Fruit fly (Drosophila melanogaster) whole organism, embryonic: ENCODE measurements around the gene gro.
A peak's percentile ranks its signal among the peaks of the same experiment; 100 is the strongest.

Source experiments
- Aef1 ChIP-seq: fragments of 200-800 bp; sonication (Bioruptor generic); IDR thresholded peaks from 3 replicates; pipeline ENCODE4 v1.3.6; 2022; ENCODE audit warnings: missing biosample characterization, missing genetic modification characterization
- Atf6 ChIP-seq: fragments of 200-800 bp; sonication (Bioruptor generic); IDR thresholded peaks from 2 replicates; pipeline ENCODE4 v1.3.6; 2022; ENCODE audit warnings: missing biosample characterization, missing genetic modification characterization
- CG10274 ChIP-seq: fragments of 200-800 bp; sonication (Bioruptor generic); optimal IDR thresholded peaks from 3 replicates; lab custom pipeline; 2017; ENCODE audit warnings: missing biosample characterization, mild to moderate bottlenecking, missing genetic modification characterization
- CG10565 ChIP-seq: fragments of 200-800 bp; sonication (Bioruptor generic); optimal IDR thresholded peaks from 3 replicates; lab custom pipeline; 2016; ENCODE audit warnings: missing biosample characterization, mild to moderate bottlenecking, missing genetic modification characterization
- CG11723 ChIP-seq: fragments of 200-800 bp; sonication (Bioruptor generic); optimal IDR thresholded peaks from 2 replicates; lab custom pipeline; 2017; ENCODE audit warnings: missing biosample characterization, mild to moderate bottlenecking, missing genetic modification characterization
- CG12071 ChIP-seq: fragments of 200-800 bp; sonication (Bioruptor generic); optimal IDR thresholded peaks from 3 replicates; lab custom pipeline; 2018; ENCODE audit warnings: missing biosample characterization, mild to moderate bottlenecking, missing genetic modification characterization
- CG1603 ChIP-seq: fragments of 200-800 bp; sonication (Bioruptor generic); optimal IDR thresholded peaks from 2 replicates; lab custom pipeline; 2019; ENCODE audit warnings: missing biosample characterization, mild to moderate bottlenecking, missing genetic modification characterization, moderate library complexity
- CG16863 ChIP-seq: fragments of 200-800 bp; sonication (Bioruptor generic); optimal IDR thresholded peaks from 3 replicates; lab custom pipeline; 2016; ENCODE audit warnings: missing biosample characterization, missing genetic modification characterization
- CG2116 ChIP-seq: fragments of 200-800 bp; sonication (Bioruptor generic); optimal IDR thresholded peaks from 3 replicates; lab custom pipeline; 2018; ENCODE audit warnings: missing biosample characterization, mild to moderate bottlenecking, missing genetic modification characterization
- CG3838 ChIP-seq: fragments of 200-800 bp; sonication (Bioruptor generic); optimal IDR thresholded peaks from 3 replicates; lab custom pipeline; 2016; ENCODE audit warnings: missing biosample characterization, missing genetic modification characterization
- CG4282 ChIP-seq: fragments of 200-800 bp; sonication (Bioruptor generic); optimal IDR thresholded peaks from 2 replicates; lab custom pipeline; 2016; ENCODE audit warnings: missing biosample characterization, missing genetic modification characterization
- CG4360 ChIP-seq: fragments of 200-800 bp; sonication (Bioruptor generic); IDR thresholded peaks from 2 replicates; pipeline ENCODE4 v1.3.6; 2022; ENCODE audit warnings: missing biosample characterization, missing genetic modification characterization
- CG7271 ChIP-seq: fragments of 200-800 bp; sonication (Bioruptor generic); optimal IDR thresholded peaks from 2 replicates; lab custom pipeline; 2018; ENCODE audit warnings: missing biosample characterization, mild to moderate bottlenecking, missing genetic modification characterization, moderate library complexity
- CG7745 ChIP-seq: fragments of 200-800 bp; sonication (Bioruptor generic); optimal IDR thresholded peaks from 2 replicates; lab custom pipeline; 2018; ENCODE audit warnings: missing biosample characterization, mild to moderate bottlenecking, missing genetic modification characterization, moderate library complexity
- CG8359 ChIP-seq: fragments of 200-800 bp; sonication (Bioruptor generic); optimal IDR thresholded peaks from 2 replicates; lab custom pipeline; 2017; ENCODE audit warnings: missing biosample characterization, mild to moderate bottlenecking, missing genetic modification characterization, borderline replicate concordance
- CHES-1-like ChIP-seq: fragments of 200-800 bp; sonication (Bioruptor generic); optimal IDR thresholded peaks from 2 replicates; lab custom pipeline; 2016; ENCODE audit warnings: missing biosample characterization, missing genetic modification characterization
- D ChIP-seq, 2 experiments: fragments of 200-800 bp in 1 of 2; fragments of >200 bp in 1 of 2; sonication (Bioruptor generic) in 1 of 2; optimal IDR thresholded peaks; 2 replicates in 1 of 2; 3 replicates in 1 of 2; lab custom pipeline; 2017; ENCODE audit warnings: mild to moderate bottlenecking in 1 of 2, missing biosample characterization in 1 of 2, missing genetic modification characterization in 1 of 2, missing genetic modification reagents in 1 of 2
- Dref ChIP-seq: fragments of 200-800 bp; sonication (Bioruptor generic); IDR thresholded peaks from 2 replicates; pipeline ENCODE4 v1.3.6; 2022; ENCODE audit warnings: missing biosample characterization, missing genetic modification characterization
- HmgD ChIP-seq: fragments of 200-800 bp; sonication (Bioruptor generic); optimal IDR thresholded peaks from 3 replicates; lab custom pipeline; 2016; ENCODE audit warnings: missing biosample characterization, missing genetic modification characterization
- Hsf ChIP-seq: fragments of 200-800 bp; sonication (Bioruptor generic); optimal IDR thresholded peaks from 3 replicates; lab custom pipeline; 2016; ENCODE audit warnings: missing biosample characterization, missing genetic modification characterization
- Jarid2 ChIP-seq: fragments of 200-800 bp; sonication (Bioruptor generic); optimal IDR thresholded peaks from 3 replicates; lab custom pipeline; 2017; ENCODE audit warnings: mild to moderate bottlenecking, missing biosample characterization, missing genetic modification reagents, missing genetic modification characterization
- Lpt ChIP-seq: fragments of >200 bp; optimal IDR thresholded peaks from 2 replicates; lab custom pipeline; 2018; ENCODE audit warnings: missing biosample characterization, missing genetic modification characterization
- Myb ChIP-seq: fragments of 200-800 bp; sonication (Bioruptor generic); optimal IDR thresholded peaks from 2 replicates; lab custom pipeline; 2016; ENCODE audit warnings: missing biosample characterization, missing genetic modification characterization
- Nf-YC ChIP-seq: fragments of 200-800 bp; optimal IDR thresholded peaks from 3 replicates; lab custom pipeline; 2019; ENCODE audit warnings: missing biosample characterization, mild to moderate bottlenecking, missing genetic modification characterization, moderate library complexity
- Oli ChIP-seq: fragments of 200-800 bp; sonication (Bioruptor generic); optimal IDR thresholded peaks from 2 replicates; lab custom pipeline; 2018; ENCODE audit warnings: missing biosample characterization, mild to moderate bottlenecking, missing genetic modification characterization, moderate library complexity
- Pdp1 ChIP-seq, 2 experiments: fragments of 200-800 bp; sonication (Bioruptor generic); optimal IDR thresholded peaks; 3 replicates each; lab custom pipeline; 2016; ENCODE audit warnings: missing biosample characterization in 2 of 2, missing genetic modification characterization in 2 of 2, mild to moderate bottlenecking in 1 of 2, moderate library complexity in 1 of 2
- Rfx ChIP-seq: fragments of 200-800 bp; sonication (Bioruptor generic); IDR thresholded peaks from 2 replicates; pipeline ENCODE4 v1.3.6; 2022; ENCODE audit warnings: missing biosample characterization, missing genetic modification characterization
- Sox102F ChIP-seq: fragments of 200-800 bp; sonication (Bioruptor generic); optimal IDR thresholded peaks from 2 replicates; lab custom pipeline; 2018; ENCODE audit warnings: missing biosample characterization, mild to moderate bottlenecking, missing genetic modification characterization, moderate library complexity
- TFAM ChIP-seq: fragments of 200-800 bp; sonication (Bioruptor generic); optimal IDR thresholded peaks from 2 replicates; lab custom pipeline; 2017; ENCODE audit warnings: missing biosample characterization, missing genetic modification characterization, inconsistent platforms
- ac ChIP-seq: fragments of 200-800 bp; sonication (Bioruptor generic); optimal IDR thresholded peaks from 3 replicates; lab custom pipeline; 2017; ENCODE audit warnings: missing biosample characterization, mild to moderate bottlenecking, missing genetic modification characterization
- cad ChIP-seq: fragments of >200 bp; optimal IDR thresholded peaks from 2 replicates; lab custom pipeline; 2017; ENCODE audit warnings: missing biosample characterization, missing genetic modification characterization
- disco-r ChIP-seq: fragments of 200-800 bp; sonication (Bioruptor generic); optimal IDR thresholded peaks from 2 replicates; lab custom pipeline; 2016; ENCODE audit warnings: missing biosample characterization, missing genetic modification characterization
- dpn ChIP-seq, 2 experiments: fragments of 200-800 bp; sonication (Bioruptor generic); optimal IDR thresholded peaks; 3 replicates each; lab custom pipeline; 2016; ENCODE audit warnings: missing biosample characterization in 2 of 2, missing genetic modification characterization in 2 of 2
- dysf ChIP-seq: fragments of 200-800 bp; sonication (Bioruptor generic); IDR thresholded peaks from 3 replicates; pipeline ENCODE4 v1.3.6; 2022; ENCODE audit warnings: missing biosample characterization, missing genetic modification characterization
- esg ChIP-seq: fragments of 200-800 bp; sonication (Bioruptor generic); conservative IDR thresholded peaks from 2 replicates; pipeline ENCODE4 v1.3.6; 2022; ENCODE audit warnings: missing biosample characterization, missing genetic modification characterization
- eyg ChIP-seq: fragments of 200-800 bp; sonication (Bioruptor generic); optimal IDR thresholded peaks from 3 replicates; lab custom pipeline; 2016; ENCODE audit warnings: missing biosample characterization, missing genetic modification characterization
- fd96Cb ChIP-seq: fragments of 200-800 bp; sonication (Bioruptor generic); optimal IDR thresholded peaks from 2 replicates; lab custom pipeline; 2018; ENCODE audit warnings: missing biosample characterization, mild to moderate bottlenecking, missing genetic modification characterization, moderate library complexity
- gem ChIP-seq: fragments of 200-800 bp; sonication (Bioruptor generic); optimal IDR thresholded peaks from 2 replicates; lab custom pipeline; 2019; ENCODE audit warnings: missing biosample characterization, mild to moderate bottlenecking, missing genetic modification characterization, moderate library complexity
- ham ChIP-seq: fragments of 200-800 bp; sonication (Bioruptor generic); IDR thresholded peaks from 2 replicates; pipeline ENCODE4 v1.3.6; 2022; ENCODE audit warnings: missing biosample characterization, missing genetic modification characterization
- hth ChIP-seq: fragments of >200 bp; optimal IDR thresholded peaks from 2 replicates; lab custom pipeline; 2017; ENCODE audit warnings: inconsistent platforms
- lbe ChIP-seq: fragments of 200-800 bp; sonication (Bioruptor generic); optimal IDR thresholded peaks from 2 replicates; lab custom pipeline; 2016; ENCODE audit warnings: missing biosample characterization, mild to moderate bottlenecking, missing genetic modification characterization
- lmd ChIP-seq: fragments of 200-800 bp; sonication (Bioruptor generic); IDR thresholded peaks from 2 replicates; pipeline ENCODE4 v1.3.6; 2022; ENCODE audit warnings: missing biosample characterization, missing genetic modification characterization
- odd ChIP-seq: fragments of 200-800 bp; sonication (Bioruptor generic); optimal IDR thresholded peaks from 2 replicates; lab custom pipeline; 2017; ENCODE audit warnings: missing biosample characterization, mild to moderate bottlenecking, missing genetic modification characterization
- org-1 ChIP-seq: fragments of 200-800 bp; sonication (Bioruptor generic); optimal IDR thresholded peaks from 2 replicates; lab custom pipeline; 2017; ENCODE audit warnings: missing biosample characterization, missing genetic modification characterization
- peb ChIP-seq: fragments of 200-800 bp; sonication (Bioruptor generic); IDR thresholded peaks from 2 replicates; pipeline ENCODE4 v1.3.6; 2022; ENCODE audit warnings: missing biosample characterization, missing genetic modification characterization
- pho ChIP-seq: fragments of 200-800 bp; sonication (Bioruptor generic); optimal IDR thresholded peaks from 2 replicates; lab custom pipeline; 2016; ENCODE audit warnings: missing biosample characterization, missing genetic modification characterization
- slbo ChIP-seq: fragments of 200-800 bp; sonication (Bioruptor generic); IDR thresholded peaks from 2 replicates; pipeline ENCODE4 v1.3.6; 2022; ENCODE audit warnings: missing biosample characterization, missing genetic modification characterization
- so ChIP-seq: fragments of 200-800 bp; sonication (Bioruptor generic); IDR thresholded peaks from 3 replicates; pipeline ENCODE4 v1.3.6; 2022; ENCODE audit warnings: missing biosample characterization, missing genetic modification characterization
- tin ChIP-seq: fragments of 200-800 bp; sonication (Bioruptor generic); optimal IDR thresholded peaks from 3 replicates; lab custom pipeline; 2016; ENCODE audit warnings: missing biosample characterization, missing genetic modification characterization
- tx ChIP-seq: fragments of 200-800 bp; sonication (Bioruptor generic); optimal IDR thresholded peaks from 2 replicates; lab custom pipeline; 2016; ENCODE audit warnings: missing biosample characterization, missing genetic modification characterization
- z ChIP-seq: fragments of 200-800 bp; sonication (Bioruptor generic); IDR thresholded peaks from 3 replicates; pipeline ENCODE4 v1.3.6; 2022; ENCODE audit warnings: missing biosample characterization, missing genetic modification characterization

Gene gro

DNA sequence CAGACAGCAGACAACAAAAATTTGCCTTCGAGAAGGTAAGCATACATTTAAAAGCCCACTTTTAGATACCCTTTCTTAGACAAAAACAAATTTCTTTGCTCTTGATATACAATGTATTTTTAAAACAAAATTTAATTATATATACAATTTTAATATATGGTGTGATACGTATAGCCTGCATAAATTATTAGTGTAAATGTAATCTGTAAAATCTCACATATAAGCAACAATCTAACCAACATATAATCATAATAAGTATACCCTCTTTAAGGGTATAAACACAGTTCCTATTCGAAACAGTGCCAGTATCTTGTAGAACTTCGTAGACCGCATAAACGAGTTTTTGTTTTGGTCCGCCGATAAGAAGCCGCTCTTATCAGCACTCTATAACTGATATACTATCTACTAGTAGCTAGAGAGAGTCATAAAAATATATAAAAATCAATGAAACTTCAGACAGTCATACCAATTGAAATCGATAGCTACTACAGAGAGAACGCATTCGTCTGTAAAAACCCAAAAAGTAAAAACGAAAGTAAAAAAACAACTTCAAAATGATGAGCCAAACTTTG is 27.2 kb upstream of the gro start, which contains the start of gene Kaz-m1 (continued):
- TF ChIP-seq lmd (GFP tag; lab: Robert Waterston, UW) (no peak), CHES-1-like (GFP tag; lab: Kevin White, UChicago) (no peak), Lpt (GFP tag; lab: Kevin White, UChicago) (no peak), odd (GFP tag; lab: Kevin White, UChicago) (peak; percentile 7), CG12071 (GFP tag; lab: Kevin White, UChicago) (no peak), pho (no peak), Nf-YC (peak; percentile 32), so (GFP tag; lab: Robert Waterston, UW) (no peak), dpn (GFP tag; optimal IDR thresholded peaks at IDR 0.05; lab: Kevin White, UChicago) (peak in 1 of 2 experiments; percentile 31), Sox102F (GFP tag; lab: Kevin White, UChicago) (peak; percentile 63), HmgD (GFP tag; lab: Kevin White, UChicago) (no peak), slbo (peak; percentile 50; the same call in 1 of the 2 replicates), tin (no peak), org-1 (GFP tag; lab: Kevin White, UChicago) (peak; percentile 11), esg (GFP tag; lab: Robert Waterston, UW) (no peak), CG7745 (tag; lab: Kevin White, UChicago) (no peak), lbe (no peak), Aef1 (no peak), CG10565 (no peak), CG7271 (tag; lab: Kevin White, UChicago) (no peak), eyg (GFP tag; lab: Kevin White, UChicago) (no peak), TFAM (GFP tag; lab: Kevin White, UChicago) (no peak), CG4360 (no peak), D (optimal IDR thresholded peaks at IDR 0.05; lab: Kevin White, UChicago) (no peak), D (GFP tag; optimal IDR thresholded peaks at IDR 0.05; lab: Kevin White, UChicago) (peak; percentile 17), Oli (peak; percentile 65), ac (GFP tag; lab: Kevin White, UChicago) (no peak), Dref (GFP tag; lab: Robert Waterston, UW) (no peak), fd96Cb (tag; lab: Kevin White, UChicago) (peak; percentile 61), cad (no peak), disco-r (GFP tag; lab: Kevin White, UChicago) (no peak), Hsf (GFP tag; lab: Kevin White, UChicago) (no peak), Atf6 (GFP tag; lab: Robert Waterston, UW) (0 out of 2 replicates have a peak, but pooled peaks have one; percentile 25), dysf (GFP tag; lab: Robert Waterston, UW) (no peak; the same call in 2 of the 3 replicates), Rfx (GFP tag; lab: Robert Waterston, UW) (peak; percentile 42; the same call in 1 of the 2 replicates), CG4282 (GFP tag; lab: Kevin White, UChicago) (no peak), peb (GFP tag; lab: Robert Waterston, UW) (no peak), CG1603 (tag; lab: Kevin White, UChicago) (no peak), tx (GFP tag; lab: Kevin White, UChicago) (no peak), Jarid2 (GFP tag; lab: Kevin White, UChicago) (no peak), ham (no peak), CG11723 (GFP tag; lab: Kevin White, UChicago) (no peak), CG2116 (GFP tag; lab: Kevin White, UChicago) (no peak), gem (tag; lab: Kevin White, UChicago) (peak; percentile 82), CG3838 (no peak), hth (lab: Kevin White, UChicago) (no peak), CG8359 (GFP tag; lab: Kevin White, UChicago) (no peak), CG16863 (no peak), Pdp1 (GFP tag; optimal IDR thresholded peaks at IDR 0.05; lab: Kevin White, UChicago) (no peak), z (no peak), Myb (GFP tag; lab: Kevin White, UChicago) (no peak), CG10274 (GFP tag; lab: Kevin White, UChicago) (no peak)
